Fruit fly (Drosophila melanogaster) Kc167 (cell line): Measurements from ENCODE around the gene CG42830.

Experiments
- Myc ChIP-seq: fragments of >200 bp; optimal IDR thresholded peaks from 2 replicates; lab custom pipeline; 2017; ENCODE audit warnings: missing external identifiers
- Sin3A ChIP-seq: fragments of >200 bp; optimal IDR thresholded peaks from 2 replicates; lab custom pipeline; 2018; ENCODE audit warnings: missing external identifiers
- h ChIP-seq: fragments of >200 bp; optimal IDR thresholded peaks from 3 replicates; lab custom pipeline; 2018; ENCODE audit warnings: missing external identifiers
- insv ChIP-seq: fragments of >200 bp; optimal IDR thresholded peaks from 3 replicates; lab custom pipeline; 2018; ENCODE audit warnings: missing external identifiers
- psq ChIP-seq: fragments of >200 bp; optimal IDR thresholded peaks from 2 replicates; lab custom pipeline; 2017; ENCODE audit warnings: missing external identifiers
- ttk ChIP-seq: sonication (Bioruptor generic); optimal IDR thresholded peaks from 2 replicates; lab custom pipeline; 2017; ENCODE audit warnings: missing external identifiers

The CG42830 gene

DNA sequence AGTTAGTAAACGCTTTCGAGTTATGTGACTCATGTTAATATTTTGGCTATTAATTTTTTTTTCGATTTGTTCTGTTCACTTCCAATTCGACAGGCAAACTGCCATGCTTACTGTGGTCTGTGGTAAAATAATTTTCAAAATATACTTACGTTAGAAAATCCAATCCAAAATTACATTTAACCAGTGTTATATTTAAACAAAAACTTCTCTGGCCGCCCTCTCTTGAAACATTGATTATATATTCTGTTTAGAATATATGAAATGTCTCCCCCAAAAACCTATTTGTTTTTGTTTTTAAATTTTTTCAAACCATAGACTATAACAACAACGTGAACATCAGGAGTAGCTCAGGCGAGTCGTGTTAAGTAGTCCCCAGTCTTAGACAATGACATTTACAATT, at the start of gene CG42830:
Gene CG42830 (minus strand): TSS at position 101 of the 400 bp plus-strand sequence.
- no peak for TF ChIP-seq insv (lab: Kevin White, UChicago)
- TF ChIP-seq Sin3A (lab: Kevin White, UChicago) = no peak
- no peak for TF ChIP-seq Myc (lab: Kevin White, UChicago)
- no peak for TF ChIP-seq ttk
- no peak for TF ChIP-seq h (lab: Kevin White, UChicago)
- TF ChIP-seq psq (lab: Kevin White, UChicago) = no peak

DNA sequence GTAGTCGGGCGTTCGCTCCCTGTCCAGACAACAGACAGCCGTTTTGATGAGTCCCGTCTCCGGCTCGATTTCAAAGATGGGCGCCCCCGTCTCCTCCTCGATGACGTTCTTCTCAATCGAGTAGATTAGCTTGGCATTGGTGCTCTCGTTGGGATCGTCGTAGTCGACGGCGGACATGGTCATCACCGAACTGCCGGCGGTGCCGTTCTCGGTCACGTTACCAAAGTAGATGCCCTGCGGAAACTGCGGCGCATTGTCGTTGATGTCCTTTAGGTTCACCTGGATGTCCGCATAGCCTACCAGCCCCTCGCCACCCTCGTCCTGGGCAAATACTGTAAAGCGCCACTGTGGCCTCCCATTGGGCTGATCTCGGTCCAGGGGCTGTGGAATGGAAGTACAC, 9.4 kb downstream of the CG42830 start:
- TF ChIP-seq psq (lab: Kevin White, UChicago) = no peak
- no peak for TF ChIP-seq insv (lab: Kevin White, UChicago)
- no peak for TF ChIP-seq ttk
- TF ChIP-seq Myc (lab: Kevin White, UChicago) = no peak
- no peak for TF ChIP-seq h (lab: Kevin White, UChicago)
- no peak for TF ChIP-seq Sin3A (lab: Kevin White, UChicago)

DNA sequence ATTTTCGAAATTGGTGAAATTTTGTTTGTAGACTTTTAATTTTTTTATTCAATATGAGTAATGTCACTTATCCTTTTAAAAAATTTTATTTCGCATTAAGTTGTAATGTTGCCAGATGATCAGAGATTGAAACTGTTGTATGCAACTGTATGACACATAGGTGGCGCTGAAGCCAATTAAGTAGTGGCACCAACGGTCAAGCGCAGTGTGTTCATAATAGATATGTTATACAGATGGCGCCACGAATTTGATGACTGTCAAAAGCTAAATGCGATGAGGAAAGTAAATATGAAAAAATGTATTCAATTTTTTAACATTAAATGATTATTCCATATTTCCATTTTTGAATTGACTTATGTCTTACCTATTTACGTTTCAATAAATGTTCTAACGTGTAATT, 27.8 kb downstream of the CG42830 start:
- TF ChIP-seq insv (lab: Kevin White, UChicago) (no peak), Myc (lab: Kevin White, UChicago) (no peak), h (lab: Kevin White, UChicago) (no peak), ttk (no peak), Sin3A (lab: Kevin White, UChicago) (no peak), psq (lab: Kevin White, UChicago) (no peak)

DNA sequence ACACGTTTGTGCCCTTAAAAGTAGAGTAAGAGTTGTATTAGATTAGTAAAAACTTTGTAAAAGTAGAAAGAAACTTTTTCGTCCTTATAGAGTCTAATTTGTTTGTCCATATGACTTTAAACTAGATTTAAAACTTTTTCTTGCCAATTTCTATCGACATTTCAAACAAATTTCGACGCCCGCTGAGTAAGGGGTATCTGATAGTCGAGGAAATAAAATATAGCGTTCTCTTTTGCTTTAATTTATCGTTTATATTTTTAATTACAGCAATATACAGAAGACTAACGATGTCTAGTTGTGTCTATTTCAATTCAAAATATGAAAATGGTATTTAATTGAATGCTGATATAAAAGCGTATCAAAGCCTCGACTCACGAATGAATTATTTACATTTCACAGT, 29.0 kb downstream of the CG42830 start:
- TF ChIP-seq Myc (lab: Kevin White, UChicago) (no peak), h (lab: Kevin White, UChicago) (no peak), Sin3A (lab: Kevin White, UChicago) (no peak), insv (lab: Kevin White, UChicago) (no peak), ttk (no peak), psq (lab: Kevin White, UChicago) (no peak)

DNA sequence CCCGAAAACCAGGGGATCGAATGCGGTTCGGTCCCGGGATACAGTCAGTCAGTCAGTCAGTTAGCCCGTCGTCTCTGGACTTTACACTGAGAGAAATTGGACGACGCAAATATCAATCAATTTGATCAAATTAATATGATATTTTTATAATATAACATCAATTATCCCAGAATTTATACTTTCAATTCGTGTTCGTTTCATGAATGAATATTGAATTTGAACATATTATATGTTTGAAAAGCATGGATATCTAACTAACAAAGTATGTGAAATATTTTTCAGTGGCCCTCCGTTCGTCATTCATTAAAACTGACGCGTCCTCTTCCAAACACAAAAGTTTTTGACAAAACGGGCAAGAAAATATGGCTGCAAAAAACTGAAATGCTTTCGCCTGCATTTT, 30.5 kb downstream of the CG42830 start:
- no peak for TF ChIP-seq Myc (lab: Kevin White, UChicago)
- TF ChIP-seq ttk = no peak
- TF ChIP-seq insv (lab: Kevin White, UChicago) = no peak
- no peak for TF ChIP-seq h (lab: Kevin White, UChicago)
- TF ChIP-seq psq (lab: Kevin White, UChicago) = no peak
- TF ChIP-seq Sin3A (lab: Kevin White, UChicago) = no peak

DNA sequence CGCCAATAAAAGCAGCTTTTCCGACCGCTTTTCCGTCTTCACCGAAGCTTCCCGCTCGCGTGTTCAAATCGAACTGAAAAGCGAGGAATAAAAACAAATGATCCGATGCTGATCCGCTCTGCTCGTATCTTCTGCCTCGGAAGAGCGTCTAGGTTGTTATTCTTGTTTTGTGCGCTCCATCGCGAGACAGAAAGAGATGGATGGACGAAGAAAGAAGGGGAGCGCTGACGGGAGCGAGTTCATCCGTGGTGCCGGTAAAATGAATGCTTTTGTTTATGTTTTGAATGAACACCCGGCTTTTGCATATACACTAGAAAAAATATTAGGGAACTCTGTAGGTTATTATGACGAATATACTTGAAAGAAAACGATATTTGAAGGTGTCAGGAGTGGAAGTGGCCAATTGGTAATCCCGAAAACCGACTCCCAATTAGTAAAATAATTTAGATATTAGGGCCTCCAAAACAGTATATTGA, 34.1 kb downstream of the CG42830 start, which contains the start of gene CadN:
Gene CadN (minus strand): TSS at position 54 of the 476 bp plus-strand sequence.
- TF ChIP-seq Sin3A (lab: Kevin White, UChicago) = no peak
- TF ChIP-seq insv (lab: Kevin White, UChicago) = no peak
- TF ChIP-seq psq (lab: Kevin White, UChicago) = no peak

DNA sequence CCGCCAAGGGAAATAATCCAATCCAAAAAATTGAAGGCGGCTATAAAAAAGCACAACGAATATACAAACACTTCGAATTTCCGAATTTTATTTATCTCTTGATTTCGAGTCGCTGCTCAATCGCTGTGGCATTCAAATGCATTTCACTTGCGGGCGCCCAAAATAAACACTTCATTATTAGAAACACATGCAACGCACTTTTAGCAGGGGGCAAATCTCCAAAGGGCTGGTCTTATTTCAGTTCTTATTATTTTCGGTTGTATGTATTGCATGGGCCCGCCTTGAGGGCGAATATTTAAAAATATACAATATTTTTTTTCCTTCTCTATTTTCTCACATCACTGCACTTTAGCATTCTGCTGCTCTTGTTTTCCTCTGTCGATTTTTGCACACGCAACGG, 35.0 kb downstream of the CG42830 start:
- TF ChIP-seq insv (lab: Kevin White, UChicago) (no peak), Sin3A (lab: Kevin White, UChicago) (no peak), ttk (no peak), h (lab: Kevin White, UChicago) (no peak), Myc (lab: Kevin White, UChicago) (no peak), psq (lab: Kevin White, UChicago) (no peak)

DNA sequence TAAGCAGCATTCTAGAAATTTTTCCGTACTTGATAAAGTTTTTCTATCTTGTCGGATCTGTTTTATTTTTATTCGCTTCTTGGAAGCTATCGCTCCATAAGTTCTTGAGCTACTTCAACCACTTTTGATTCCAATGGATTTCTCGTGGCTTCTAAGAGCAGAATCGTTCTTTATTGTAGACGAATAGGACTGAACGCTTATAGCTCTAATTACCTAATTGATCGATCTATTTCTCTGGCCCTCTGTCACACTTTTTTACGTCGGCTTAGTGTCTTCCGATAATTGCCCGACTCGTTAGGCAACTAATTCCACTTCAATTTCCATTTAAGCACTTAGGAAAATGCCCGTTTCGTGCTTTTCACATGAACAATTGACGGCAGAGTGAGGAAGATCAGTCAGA, 41.7 kb downstream of the CG42830 start:
- TF ChIP-seq h (lab: Kevin White, UChicago) (no peak), insv (lab: Kevin White, UChicago) (no peak), Myc (lab: Kevin White, UChicago) (no peak), psq (lab: Kevin White, UChicago) (no peak), Sin3A (lab: Kevin White, UChicago) (no peak), ttk (no peak)

DNA sequence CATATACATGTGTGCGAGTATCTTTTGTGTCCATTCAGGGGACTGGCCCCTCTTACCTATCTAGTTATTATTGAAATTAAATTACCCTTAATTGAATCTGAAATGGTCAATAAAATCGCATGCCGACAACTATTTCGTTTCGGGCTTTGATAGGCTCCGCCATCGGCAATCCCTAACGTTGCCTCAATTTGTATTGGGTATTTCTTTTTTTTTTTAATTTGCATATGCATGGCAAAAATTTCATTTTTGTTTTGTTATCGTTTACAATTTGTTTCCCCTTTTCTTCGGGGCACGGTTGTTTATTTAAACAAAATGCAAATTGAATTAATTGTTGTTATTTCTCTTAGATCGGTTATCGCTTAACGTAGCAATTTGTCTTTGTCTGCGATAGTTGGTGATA, 42.4 kb downstream of the CG42830 start:
- no peak for TF ChIP-seq Myc (lab: Kevin White, UChicago)
- no peak for TF ChIP-seq h (lab: Kevin White, UChicago)
- no peak for TF ChIP-seq ttk
- TF ChIP-seq Sin3A (lab: Kevin White, UChicago) = no peak

DNA sequence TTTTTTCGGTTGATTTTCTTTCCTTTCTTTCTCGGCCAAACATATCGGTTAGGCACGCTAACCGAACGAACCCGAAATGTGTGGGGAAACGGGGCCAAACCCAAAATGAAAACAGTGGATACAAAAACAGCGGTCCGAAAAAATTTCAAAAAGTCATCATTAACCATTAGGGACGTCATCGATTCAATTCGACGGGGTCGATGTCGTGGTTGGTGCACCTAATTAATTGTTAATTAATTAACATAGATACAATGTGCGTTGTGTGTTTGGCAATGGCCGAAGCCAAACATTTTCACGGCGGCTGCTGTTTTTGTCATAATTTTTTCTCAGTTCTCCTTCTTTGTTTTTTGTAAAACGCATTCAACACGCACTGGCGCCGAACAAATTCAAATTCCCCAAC, 43.9 kb downstream of the CG42830 start:
- TF ChIP-seq psq (lab: Kevin White, UChicago) (no peak), insv (lab: Kevin White, UChicago) (no peak), Sin3A (lab: Kevin White, UChicago) (no peak), ttk (no peak), h (lab: Kevin White, UChicago) (no peak), Myc (lab: Kevin White, UChicago) (no peak)

DNA sequence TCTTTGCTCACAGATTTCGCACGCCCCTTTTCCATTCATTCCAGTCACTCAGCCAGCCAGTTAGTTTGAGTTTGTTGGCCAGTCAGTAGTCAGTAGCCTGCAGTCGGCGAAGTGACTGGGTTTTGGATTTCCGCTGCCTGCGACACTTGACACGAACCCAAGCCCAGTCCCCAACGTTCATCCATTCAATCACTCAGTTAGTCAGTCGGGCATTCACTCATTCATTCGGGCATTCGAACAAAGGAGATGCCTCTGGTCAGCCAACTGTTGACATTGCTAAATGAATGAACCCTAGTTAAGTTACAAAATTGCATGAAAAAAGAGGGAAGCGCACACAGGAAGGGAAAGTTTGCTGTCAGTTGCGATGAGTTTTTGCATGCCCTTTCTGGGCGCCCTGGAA, 49.3 kb downstream of the CG42830 start:
- TF ChIP-seq h (lab: Kevin White, UChicago) = no peak
- no peak for TF ChIP-seq Myc (lab: Kevin White, UChicago)
- no peak for TF ChIP-seq insv (lab: Kevin White, UChicago)
- TF ChIP-seq Sin3A (lab: Kevin White, UChicago) = no peak
- TF ChIP-seq psq (lab: Kevin White, UChicago) = no peak
- TF ChIP-seq ttk = no peak
